Fruit fly (Drosophila melanogaster): ENCODE results near the gene CG15764.
A peak's percentile ranks its signal among the peaks of the same experiment; 100 is the strongest.

Gene CG15764

dm6 chrX:5886764-5887555 is 18.1 kb downstream of the CG15764 start (continued):
- TF ChIP-seq dl (GFP tag; optimal IDR thresholded peaks at IDR 0.05; ENCODE audit: insufficient read depth in 1 of 2, partially characterized antibody in 2 of 2), result peak; percentile 86 to 87
- peak; percentile 20 for TF ChIP-seq Hr83 (GFP tag; optimal IDR thresholded peaks at IDR 0.05; ENCODE audit: poor library complexity, severe bottlenecking)

dm6 chrX:5888260-5888659 is 19.4 kb downstream of the CG15764 start:
- TF ChIP-seq dmrt93B (GFP tag; optimal IDR thresholded peaks at IDR 0.05), result no peak
- TF ChIP-seq woc (GFP tag; optimal IDR thresholded peaks at IDR 0.05), result peak; percentile 15
- no peak for TF ChIP-seq N (GFP tag; optimal IDR thresholded peaks at IDR 0.05)
- TF ChIP-seq Jra (GFP tag; optimal IDR thresholded peaks at IDR 0.05), result no peak
- no peak for TF ChIP-seq br (GFP tag; optimal IDR thresholded peaks at IDR 0.05)
- TF ChIP-seq Vsx2 (GFP tag; optimal IDR thresholded peaks at IDR 0.05; ENCODE audit: partially characterized antibody), result no peak
- peak in 1 of 2 experiments; percentile 2 for TF ChIP-seq foxo (GFP tag; optimal IDR thresholded peaks at IDR 0.05)
- no peak for TF ChIP-seq pan (optimal IDR thresholded peaks at IDR 0.05)
- TF ChIP-seq h (GFP tag; optimal IDR thresholded peaks at IDR 0.05), result peak; percentile 31
- peak; percentile 36 for TF ChIP-seq HLH106 (tag; optimal IDR thresholded peaks at IDR 0.05)
- no peak for TF ChIP-seq psq (GFP tag; optimal IDR thresholded peaks at IDR 0.05)
- peak; percentile 33 for TF ChIP-seq fru (GFP tag; optimal IDR thresholded peaks at IDR 0.05)
- TF ChIP-seq tai (GFP tag; optimal IDR thresholded peaks at IDR 0.05), result no peak
- peak; percentile 26 for TF ChIP-seq Sp1 (GFP tag; optimal IDR thresholded peaks at IDR 0.05)

- no peak for TF ChIP-seq Dif (GFP tag; optimal IDR thresholded peaks at IDR 0.05; ENCODE audit: partially characterized antibody)
- no peak for TF ChIP-seq Vsx2 (GFP tag; optimal IDR thresholded peaks at IDR 0.05; ENCODE audit: partially characterized antibody)
- TF ChIP-seq Rel (GFP tag; optimal IDR thresholded peaks at IDR 0.05), result no peak
- TF ChIP-seq Rel (tag; optimal IDR thresholded peaks at IDR 0.05), result no peak
- TF ChIP-seq Abd-B (GFP tag; optimal IDR thresholded peaks at IDR 0.05), result no peak
- peak; percentile 18 for TF ChIP-seq h (GFP tag; optimal IDR thresholded peaks at IDR 0.05)
- no peak for TF ChIP-seq sage (GFP tag; optimal IDR thresholded peaks at IDR 0.05)
- no peak for TF ChIP-seq brk (GFP tag; optimal IDR thresholded peaks at IDR 0.05)
- TF ChIP-seq ey (GFP tag; optimal IDR thresholded peaks at IDR 0.05), result peak; percentile 47
- no peak for TF ChIP-seq pan (optimal IDR thresholded peaks at IDR 0.05)
- no peak for TF ChIP-seq dsf (GFP tag; optimal IDR thresholded peaks at IDR 0.05; ENCODE audit: borderline replicate concordance)
- TF ChIP-seq br (GFP tag; optimal IDR thresholded peaks at IDR 0.05), result no peak
- TF ChIP-seq woc (GFP tag; optimal IDR thresholded peaks at IDR 0.05), result peak; percentile 49
- peak; percentile 20 for TF ChIP-seq OdsH (GFP tag; optimal IDR thresholded peaks at IDR 0.05)
- TF ChIP-seq Dfd (GFP tag; optimal IDR thresholded peaks at IDR 0.05), result no peak
- TF ChIP-seq CG32264 (GFP tag; optimal IDR thresholded peaks at IDR 0.05), result no peak
- TF ChIP-seq Sp1 (GFP tag; optimal IDR thresholded peaks at IDR 0.05), result peak; percentile 14
- peak; percentile 46 for TF ChIP-seq rgr (GFP tag; optimal IDR thresholded peaks at IDR 0.05)
- TF ChIP-seq Jra (GFP tag; optimal IDR thresholded peaks at IDR 0.05), result no peak
- TF ChIP-seq psq (GFP tag; optimal IDR thresholded peaks at IDR 0.05), result no peak
- TF ChIP-seq GATAd (GFP tag; optimal IDR thresholded peaks at IDR 0.05), result no peak
- TF ChIP-seq Mio (GFP tag; optimal IDR thresholded peaks at IDR 0.05), result no peak
- peak; percentile 17 for TF ChIP-seq HLH106 (tag; optimal IDR thresholded peaks at IDR 0.05)
- TF ChIP-seq jim (GFP tag; optimal IDR thresholded peaks at IDR 0.05), result no peak
- no peak for TF ChIP-seq Myc (optimal IDR thresholded peaks at IDR 0.05)
- TF ChIP-seq foxo (GFP tag; optimal IDR thresholded peaks at IDR 0.05), result peak in 1 of 2 experiments; percentile 49
- TF ChIP-seq CrebA (GFP tag; optimal IDR thresholded peaks at IDR 0.05; ENCODE audit: borderline replicate concordance), result no peak
- TF ChIP-seq Hnf4 (GFP tag; optimal IDR thresholded peaks at IDR 0.05), result peak; percentile 29
- no peak for TF ChIP-seq Hr83 (GFP tag; optimal IDR thresholded peaks at IDR 0.05; ENCODE audit: poor library complexity, severe bottlenecking)
- no peak for TF ChIP-seq sv (GFP tag; optimal IDR thresholded peaks at IDR 0.05)
- TF ChIP-seq lola (GFP tag; optimal IDR thresholded peaks at IDR 0.05), result no peak
- peak; percentile 51 for TF ChIP-seq fru (GFP tag; optimal IDR thresholded peaks at IDR 0.05)
Measured at dm6 chrX:5888933-5889332, 20.0 kb downstream of the CG15764 start.
